Worm (Caenorhabditis elegans): ENCODE results near the gene dmsr-1.
"Not testable (repeated sequence)": the region's sequence is repeated elsewhere in the genome, so short reads cannot be mapped to it uniquely, and the experiment has no call there.

ce11 chrV:11483580-11484092, 45.1 kb downstream of the dmsr-1 start, which contains the start of gene col-157:
- not testable (repeated sequence) for TF ChIP-seq sup-37 (GFP tag; optimal IDR thresholded peaks at IDR 0.05); ztf-11 (tag; optimal IDR thresholded peaks at IDR 0.05); nhr-12 (tag; optimal IDR thresholded peaks at IDR 0.05); fos-1 (tag; optimal IDR thresholded peaks at IDR 0.05); unc-130 (tag; optimal IDR thresholded peaks at IDR 0.05); lin-15B (tag; optimal IDR thresholded peaks at IDR 0.05); mdl-1 (tag; optimal IDR thresholded peaks at IDR 0.05); zag-1 (tag; optimal IDR thresholded peaks at IDR 0.05); sox-4 (tag; optimal IDR thresholded peaks at IDR 0.05); dpl-1 (GFP tag; optimal IDR thresholded peaks at IDR 0.05)

Measured in whole organism, L1 larva.